Fruit fly (Drosophila melanogaster) Kc167 (cell line): Measurements from ENCODE around the gene CG42502.

Source experiments
- Sin3A ChIP-seq: fragments of >200 bp; optimal IDR thresholded peaks from 2 replicates; lab custom pipeline; 2018; ENCODE audit warnings: missing external identifiers
- h ChIP-seq: fragments of >200 bp; optimal IDR thresholded peaks from 3 replicates; lab custom pipeline; 2018; ENCODE audit warnings: missing external identifiers
- psq ChIP-seq: fragments of >200 bp; optimal IDR thresholded peaks from 2 replicates; lab custom pipeline; 2017; ENCODE audit warnings: missing external identifiers
- ttk ChIP-seq: sonication (Bioruptor generic); optimal IDR thresholded peaks from 2 replicates; lab custom pipeline; 2017; ENCODE audit warnings: missing external identifiers

dm6 chr2L:18857635-18858059 is 46.6 kb upstream of the CG42502 start:
- TF ChIP-seq h (lab: Kevin White, UChicago) (no peak), Sin3A (no peak), psq (lab: Kevin White, UChicago) (no peak), ttk (lab: Kevin White, UChicago) (no peak)
